Fruit fly (Drosophila melanogaster) whole organism, prepupa: ENCODE data around the gene Fuca.

ENCODE experiments used
- CG10631 ChIP-seq: fragments of 200-800 bp; sonication (Bioruptor generic); optimal IDR thresholded peaks from 2 replicates; lab custom pipeline; 2016; ENCODE audit warnings: missing biosample characterization, missing genetic modification characterization
- CG11294 ChIP-seq: fragments of 200-800 bp; sonication (Bioruptor generic); IDR thresholded peaks from 2 replicates; pipeline ENCODE4 v1.3.6; 2022; ENCODE audit warnings: missing biosample characterization, missing genetic modification characterization
- CG11762 ChIP-seq: fragments of 200-800 bp; sonication (Bioruptor generic); optimal IDR thresholded peaks from 3 replicates; lab custom pipeline; 2016; ENCODE audit warnings: missing biosample characterization, missing genetic modification characterization; ENCODE audit not compliant: insufficient read depth
- CG11902 ChIP-seq: fragments of 200-800 bp; sonication (Bioruptor generic); optimal IDR thresholded peaks from 3 replicates; lab custom pipeline; 2016; ENCODE audit warnings: missing biosample characterization, missing genetic modification characterization
- CG15336 ChIP-seq: fragments of 200-800 bp; sonication (Bioruptor generic); IDR thresholded peaks from 2 replicates; pipeline ENCODE4 v1.3.6; 2022; ENCODE audit warnings: missing biosample characterization, missing genetic modification characterization
- CG3032 ChIP-seq: fragments of 200-800 bp; optimal IDR thresholded peaks from 2 replicates; lab custom pipeline; 2019; ENCODE audit warnings: missing biosample characterization, mild to moderate bottlenecking, missing genetic modification characterization, moderate library complexity
- CG31627 ChIP-seq: fragments of 200-800 bp; sonication (Bioruptor generic); optimal IDR thresholded peaks from 3 replicates; lab custom pipeline; 2016; ENCODE audit warnings: missing biosample characterization, missing genetic modification characterization
- CG32006 ChIP-seq: fragments of 200-800 bp; sonication (Bioruptor generic); optimal IDR thresholded peaks from 3 replicates; lab custom pipeline; 2017; ENCODE audit warnings: missing biosample characterization, mild to moderate bottlenecking, missing genetic modification characterization
- CG34406 ChIP-seq: fragments of 200-800 bp; sonication (Bioruptor generic); optimal IDR thresholded peaks from 3 replicates; lab custom pipeline; 2016; ENCODE audit warnings: missing biosample characterization, missing genetic modification characterization
- CG3919 ChIP-seq: fragments of 200-800 bp; sonication (Bioruptor generic); optimal IDR thresholded peaks from 3 replicates; lab custom pipeline; 2016; ENCODE audit warnings: missing biosample characterization, missing genetic modification characterization
- CG6163 ChIP-seq: fragments of 200-800 bp; sonication (Bioruptor generic); IDR thresholded peaks from 3 replicates; pipeline ENCODE4 v1.3.6; 2022; ENCODE audit warnings: missing biosample characterization, missing genetic modification characterization
- CG6276 ChIP-seq: fragments of 200-800 bp; sonication (Bioruptor generic); optimal IDR thresholded peaks from 2 replicates; lab custom pipeline; 2017; ENCODE audit warnings: missing biosample characterization, mild to moderate bottlenecking, missing genetic modification characterization
- CG6808 ChIP-seq: fragments of 200-800 bp; sonication (Bioruptor generic); optimal IDR thresholded peaks from 3 replicates; lab custom pipeline; 2017; ENCODE audit warnings: missing biosample characterization, missing genetic modification characterization, mild to moderate bottlenecking, moderate library complexity, missing genetic modification reagents
- CG6854 ChIP-seq: fragments of 200-800 bp; sonication (Bioruptor generic); optimal IDR thresholded peaks from 2 replicates; lab custom pipeline; 2017; ENCODE audit warnings: missing biosample characterization, mild to moderate bottlenecking, missing genetic modification characterization
- CG7368 ChIP-seq: fragments of 200-800 bp; sonication (Bioruptor generic); optimal IDR thresholded peaks from 3 replicates; lab custom pipeline; 2016; ENCODE audit warnings: missing biosample characterization, missing genetic modification characterization
- CG8119 ChIP-seq: fragments of 200-800 bp; sonication (Bioruptor generic); IDR thresholded peaks from 3 replicates; pipeline ENCODE4 v1.3.6; 2022; ENCODE audit warnings: missing biosample characterization, missing genetic modification characterization
- CG8319 ChIP-seq: fragments of 200-800 bp; sonication (Bioruptor generic); optimal IDR thresholded peaks from 3 replicates; lab custom pipeline; 2016; ENCODE audit warnings: missing biosample characterization, missing genetic modification characterization
- CG9139 ChIP-seq: fragments of 200-800 bp; sonication (Bioruptor generic); optimal IDR thresholded peaks from 3 replicates; lab custom pipeline; 2017; ENCODE audit warnings: missing biosample characterization, mild to moderate bottlenecking, missing genetic modification characterization
- Eip75B ChIP-seq: fragments of 200-800 bp; sonication (Bioruptor generic); optimal IDR thresholded peaks from 3 replicates; lab custom pipeline; 2016; ENCODE audit warnings: missing biosample characterization, missing genetic modification characterization
- Eip78C ChIP-seq: fragments of 200-800 bp; sonication (Bioruptor generic); peaks from one replicate; lab custom pipeline; 2016; ENCODE audit warnings: missing biosample characterization, missing genetic modification characterization
- Eip93F ChIP-seq: fragments of 200-800 bp; sonication (Bioruptor generic); optimal IDR thresholded peaks from 2 replicates; lab custom pipeline; 2016; ENCODE audit warnings: missing biosample characterization, mild to moderate bottlenecking, missing genetic modification characterization
- Ets21C ChIP-seq: fragments of 200-800 bp; sonication (Bioruptor generic); optimal IDR thresholded peaks from 3 replicates; lab custom pipeline; 2016; ENCODE audit warnings: missing biosample characterization, missing genetic modification characterization
- Ets96B ChIP-seq: fragments of 200-800 bp; optimal IDR thresholded peaks from 2 replicates; lab custom pipeline; 2019; ENCODE audit warnings: missing biosample characterization, mild to moderate bottlenecking, missing genetic modification characterization, moderate library complexity
- Hr38 ChIP-seq: sonication (Bioruptor generic); optimal IDR thresholded peaks from 2 replicates; lab custom pipeline; 2016; ENCODE audit warnings: missing biosample characterization, missing genetic modification characterization
- Hr4 ChIP-seq: fragments of 200-800 bp; sonication (Bioruptor generic); optimal IDR thresholded peaks from 3 replicates; lab custom pipeline; 2016; ENCODE audit warnings: missing biosample characterization, missing genetic modification characterization
- Lpt ChIP-seq: fragments of 200-800 bp; sonication (Bioruptor generic); optimal IDR thresholded peaks from 3 replicates; lab custom pipeline; 2016; ENCODE audit warnings: missing biosample characterization, missing genetic modification characterization
- Sox14 ChIP-seq: fragments of 200-800 bp; sonication (Bioruptor generic); optimal IDR thresholded peaks from 3 replicates; lab custom pipeline; 2016; ENCODE audit warnings: missing biosample characterization, missing genetic modification characterization
- achi ChIP-seq: fragments of 200-800 bp; sonication (Bioruptor generic); optimal IDR thresholded peaks from 3 replicates; lab custom pipeline; 2016; ENCODE audit warnings: missing biosample characterization, missing genetic modification characterization
- dac ChIP-seq: fragments of 200-800 bp; sonication (Bioruptor generic); optimal IDR thresholded peaks from 2 replicates; lab custom pipeline; 2017; ENCODE audit warnings: missing biosample characterization, mild to moderate bottlenecking, missing genetic modification characterization
- dsx ChIP-seq: fragments of 200-800 bp; optimal IDR thresholded peaks from 3 replicates; lab custom pipeline; 2019; ENCODE audit warnings: missing biosample characterization, mild to moderate bottlenecking, missing genetic modification characterization, moderate library complexity; ENCODE audit not compliant: poor library complexity, severe bottlenecking
- esn ChIP-seq: fragments of 200-800 bp; sonication (Bioruptor generic); optimal IDR thresholded peaks from 2 replicates; lab custom pipeline; 2016; ENCODE audit warnings: missing biosample characterization, mild to moderate bottlenecking, missing genetic modification characterization, moderate library complexity
- fd59A ChIP-seq: fragments of 200-800 bp; sonication (Bioruptor generic); optimal IDR thresholded peaks from 2 replicates; lab custom pipeline; 2017; ENCODE audit warnings: missing biosample characterization, mild to moderate bottlenecking, missing genetic modification characterization, missing genetic modification reagents
- fkh ChIP-seq: fragments of 200-800 bp; sonication (Bioruptor generic); optimal IDR thresholded peaks from 3 replicates; lab custom pipeline; 2017; ENCODE audit warnings: missing biosample characterization, mild to moderate bottlenecking, missing genetic modification characterization, moderate library complexity
- salr ChIP-seq, 2 experiments: fragments of 200-800 bp; sonication (Bioruptor generic); optimal IDR thresholded peaks; 3 replicates each; lab custom pipeline; 2016 to 2018; ENCODE audit warnings: missing biosample characterization in 2 of 2, missing genetic modification characterization in 2 of 2, mild to moderate bottlenecking in 1 of 2
- ss ChIP-seq, 2 experiments: fragments of 200-800 bp; sonication (Bioruptor generic); optimal IDR thresholded peaks; 2 replicates in 1 of 2; 3 replicates in 1 of 2; lab custom pipeline; 2017 to 2018; ENCODE audit warnings: mild to moderate bottlenecking in 2 of 2, missing biosample characterization in 2 of 2, missing genetic modification characterization in 2 of 2, moderate library complexity in 1 of 2
- svp ChIP-seq: fragments of 200-800 bp; sonication (Bioruptor generic); peaks from one replicate; lab custom pipeline; 2016; ENCODE audit warnings: missing biosample characterization, missing genetic modification characterization

The Fuca gene

DNA sequence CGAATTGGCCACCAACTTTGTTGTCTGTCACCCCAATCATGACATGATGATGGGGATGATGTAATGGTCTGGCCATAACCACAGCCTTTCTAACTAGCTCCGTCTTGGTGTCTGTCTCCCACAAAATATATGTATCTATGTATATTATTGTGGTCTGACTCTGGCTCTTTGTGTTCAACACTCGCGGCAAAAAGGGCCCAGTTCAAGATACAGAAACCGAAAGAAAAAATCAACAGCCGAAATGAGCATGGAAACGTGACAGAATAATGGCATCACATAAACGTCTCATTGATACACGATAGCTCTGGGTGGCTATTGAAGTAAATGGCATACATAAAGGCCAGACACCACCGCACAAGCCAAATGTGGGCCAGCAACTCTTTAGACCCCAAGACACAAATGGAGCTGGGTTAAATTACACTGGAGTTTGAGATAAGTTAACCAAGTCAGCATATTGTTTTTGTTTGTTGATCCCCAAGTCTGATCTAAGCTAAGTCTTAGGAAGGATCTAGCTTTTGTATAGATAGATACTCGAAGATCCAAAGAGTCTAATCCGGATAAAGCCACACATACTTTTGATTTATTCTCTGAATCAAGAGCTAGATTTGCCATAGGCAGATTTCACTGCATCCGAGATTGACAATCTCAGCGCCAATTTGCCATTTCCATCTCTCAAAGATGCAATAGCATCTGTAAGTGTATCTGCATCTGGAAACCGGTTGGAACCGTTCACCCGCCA lies 9.7 kb upstream of the Fuca start:
- TF ChIP-seq CG6276 (GFP tag; lab: Kevin White, UChicago) (peak; percentile 28), fd59A (no peak), CG7368 (no peak), Ets21C (GFP tag; lab: Kevin White, UChicago) (no peak), CG15336 (peak; percentile 15; the same call in 1 of the 2 replicates), CG32006 (GFP tag; lab: Kevin White, UChicago) (peak; percentile 46), CG6854 (GFP tag; lab: Kevin White, UChicago) (no peak), dsx (GFP tag; lab: Kevin White, UChicago) (no peak), CG11762 (GFP tag; lab: Kevin White, UChicago) (no peak), ss (GFP tag; optimal IDR thresholded peaks at IDR 0.05; lab: Kevin White, UChicago) (no peak), CG8119 (GFP tag; lab: Robert Waterston, UW) (no peak), esn (no peak), CG3032 (tag; lab: Kevin White, UChicago) (peak; percentile 7), Hr38 (GFP tag; lab: Kevin White, UChicago) (no peak), svp (GFP tag; lab: Kevin White, UChicago) (no peak), Eip78C (GFP tag; lab: Kevin White, UChicago) (peak; percentile 56), Ets96B (tag; lab: Kevin White, UChicago) (no peak)

DNA sequence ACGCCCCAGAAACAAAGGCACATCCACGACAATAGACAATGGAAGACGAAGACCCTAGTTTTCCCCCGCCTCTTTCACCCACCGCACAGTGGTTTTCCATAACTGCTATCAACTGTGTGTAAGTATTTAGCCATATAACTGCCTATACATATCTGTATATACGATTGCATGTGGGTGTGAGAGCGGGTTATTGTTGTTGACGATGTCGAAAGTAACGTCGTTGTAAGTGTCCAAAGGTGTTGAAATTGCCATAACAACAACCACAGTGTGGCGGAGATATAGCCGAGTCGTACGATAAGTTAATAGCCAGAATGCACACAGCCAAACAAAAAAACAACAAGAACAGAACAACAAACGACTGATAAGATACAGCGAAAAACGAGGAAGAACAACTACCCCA lies 8.8 kb upstream of the Fuca start:
- no peak for TF ChIP-seq CG11902 (GFP tag; lab: Kevin White, UChicago)
- no peak for TF ChIP-seq achi
- TF ChIP-seq CG9139 (GFP tag; lab: Kevin White, UChicago): no peak
- TF ChIP-seq Eip75B (GFP tag; lab: Kevin White, UChicago): no peak
- no peak for TF ChIP-seq Lpt (GFP tag; lab: Kevin White, UChicago)
- no peak for TF ChIP-seq Ets21C (GFP tag; lab: Kevin White, UChicago)
- TF ChIP-seq CG6808 (GFP tag; lab: Kevin White, UChicago): no peak
- no peak for TF ChIP-seq salr (GFP tag; optimal IDR thresholded peaks at IDR 0.05; lab: Kevin White, UChicago)
- TF ChIP-seq fd59A: no peak
- no peak for TF ChIP-seq CG34406
- peak; percentile 17 for TF ChIP-seq Sox14 (GFP tag; lab: Kevin White, UChicago)
- TF ChIP-seq Eip78C (GFP tag; lab: Kevin White, UChicago): peak; percentile 57
- no peak for TF ChIP-seq CG8319
- TF ChIP-seq CG11294 (GFP tag; lab: Robert Waterston, UW): no peak
- peak; percentile 20 for TF ChIP-seq Eip93F (GFP tag; lab: Kevin White, UChicago)
- TF ChIP-seq dac (GFP tag; lab: Kevin White, UChicago): no peak
- TF ChIP-seq CG10631 (GFP tag; lab: Kevin White, UChicago): no peak
- TF ChIP-seq Hr4 (GFP tag; lab: Kevin White, UChicago): no peak
- TF ChIP-seq CG6163: no peak
- peak; percentile 19 for TF ChIP-seq fkh (GFP tag; lab: Kevin White, UChicago)
- TF ChIP-seq CG3919 (GFP tag; lab: Kevin White, UChicago): no peak
- TF ChIP-seq CG31627: no peak
- TF ChIP-seq CG32006 (GFP tag; lab: Kevin White, UChicago): no peak

DNA sequence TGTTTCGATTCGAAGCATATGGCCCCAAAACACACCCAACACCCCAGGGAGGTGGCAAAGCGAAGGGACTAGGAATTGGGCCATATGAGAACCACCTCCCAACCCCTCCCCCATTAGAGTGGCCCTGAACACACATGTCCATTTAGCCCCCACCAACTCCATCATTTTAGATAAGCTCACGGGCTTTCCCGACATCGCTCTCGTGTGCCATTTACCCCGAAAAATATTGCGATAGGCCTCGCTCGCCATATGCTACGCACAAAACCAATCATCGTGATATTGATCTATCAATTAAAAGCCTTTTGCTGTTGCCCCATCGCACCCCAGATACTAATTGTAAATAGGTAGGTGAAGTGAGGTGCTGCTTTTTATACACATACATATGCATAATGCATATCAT lies 7.9 kb upstream of the Fuca start:
- TF ChIP-seq CG11294 (GFP tag; lab: Robert Waterston, UW) (no peak), fkh (GFP tag; lab: Kevin White, UChicago) (peak; percentile 61)
